Worm (Caenorhabditis elegans) whole organism, early embryonic: ENCODE data around the gene txt-5.

Source experiments
- B0310.2 ChIP-seq: sonication (generic microtip); optimal IDR thresholded peaks from 2 replicates; lab custom pipeline; 2016; ENCODE audit warnings: mild to moderate bottlenecking, missing genetic modification characterization, missing compliant biosample characterization
- F13C5.2 ChIP-seq: sonication (generic microtip); optimal IDR thresholded peaks from 2 replicates; lab custom pipeline; 2017; ENCODE audit warnings: mild to moderate bottlenecking, missing genetic modification characterization, inconsistent platforms, missing compliant biosample characterization
- aly-1 ChIP-seq: sonication (generic microtip); optimal IDR thresholded peaks from 2 replicates; lab custom pipeline; 2016; ENCODE audit warnings: missing genetic modification characterization, missing compliant biosample characterization
- ama-1 ChIP-seq: fragments of 150-350 bp; optimal IDR thresholded peaks from 2 replicates; lab custom pipeline; 2014
- ceh-13 ChIP-seq: fragments of 200-800 bp; sonication (Bioruptor generic); optimal IDR thresholded peaks from 2 replicates; lab custom pipeline; 2018; ENCODE audit warnings: mild to moderate bottlenecking, missing genetic modification characterization, missing compliant biosample characterization
- ceh-36 ChIP-seq: sonication (generic microtip); optimal IDR thresholded peaks from 2 replicates; lab custom pipeline; 2016; ENCODE audit warnings: missing genetic modification characterization, inconsistent platforms, missing compliant biosample characterization
- ets-7 ChIP-seq: sonication (generic microtip); optimal IDR thresholded peaks from 2 replicates; lab custom pipeline; 2016; ENCODE audit warnings: missing genotype, missing genetic modification characterization, missing compliant biosample characterization
- flt-1 ChIP-seq: fragments of 200-800 bp; sonication (Bioruptor generic); IDR thresholded peaks from 2 replicates; pipeline ENCODE4 v1.3.6; 2022; ENCODE audit warnings: missing genetic modification characterization, missing compliant biosample characterization
- hmbx-1 ChIP-seq: sonication (generic microtip); optimal IDR thresholded peaks from 2 replicates; lab custom pipeline; 2016; ENCODE audit warnings: mild to moderate bottlenecking, missing genetic modification characterization, missing compliant biosample characterization
- hmg-4 ChIP-seq: fragments of 200-800 bp; sonication (Bioruptor generic); optimal IDR thresholded peaks from 2 replicates; lab custom pipeline; 2018; ENCODE audit warnings: mild to moderate bottlenecking, missing genetic modification characterization, missing compliant biosample characterization
- hnd-1 ChIP-seq: sonication (generic microtip); optimal IDR thresholded peaks from 2 replicates; lab custom pipeline; 2016; ENCODE audit warnings: missing genetic modification characterization, missing compliant biosample characterization
- pes-1 ChIP-seq: fragments of 200-800 bp; sonication (Bioruptor generic); IDR thresholded peaks from 2 replicates; pipeline ENCODE4 v1.3.6; 2022; ENCODE audit warnings: missing genetic modification reagents, missing genetic modification characterization, missing compliant biosample characterization
- scrt-1 ChIP-seq: fragments of 200-800 bp; sonication (Bioruptor generic); IDR thresholded peaks from 2 replicates; pipeline ENCODE4 v1.3.6; 2022; ENCODE audit warnings: missing genetic modification characterization, missing compliant biosample characterization
- sea-1 ChIP-seq: fragments of 200-800 bp; sonication (Bioruptor generic); conservative IDR thresholded peaks from 2 replicates; pipeline ENCODE4 v1.3.6; 2022; ENCODE audit warnings: missing genetic modification characterization, missing compliant biosample characterization
- tbx-11 ChIP-seq: fragments of 200-800 bp; sonication (Bioruptor generic); IDR thresholded peaks from 2 replicates; pipeline ENCODE4 v1.3.6; 2022; ENCODE audit warnings: missing genetic modification characterization, missing compliant biosample characterization
- tbx-37 ChIP-seq: fragments of 200-800 bp; sonication (Bioruptor generic); conservative IDR thresholded peaks from 2 replicates; pipeline ENCODE4 v1.3.6; 2022; ENCODE audit warnings: missing genetic modification reagents, missing genetic modification characterization, missing compliant biosample characterization
- tra-4 ChIP-seq: sonication (generic microtip); optimal IDR thresholded peaks from 2 replicates; lab custom pipeline; 2017; ENCODE audit warnings: missing genetic modification characterization, missing compliant biosample characterization

Gene txt-5

ce11 chrV:7836911-7837310 lies at the start of gene txt-5:
txt-5 (minus strand) TSS chrV:7837134.
- TF ChIP-seq ceh-36 (tag; lab: Kevin White, UChicago) (no peak), ama-1 (lab: Kevin White, UChicago) (no peak), F13C5.2 (no peak), flt-1 (GFP tag; lab: Robert Waterston, UW) (no peak), sea-1 (no peak), tbx-11 (GFP tag; lab: Robert Waterston, UW) (no peak), ets-7 (tag; lab: Kevin White, UChicago) (no peak), ceh-13 (GFP tag; lab: Kevin White, UChicago) (no peak)

DNA sequence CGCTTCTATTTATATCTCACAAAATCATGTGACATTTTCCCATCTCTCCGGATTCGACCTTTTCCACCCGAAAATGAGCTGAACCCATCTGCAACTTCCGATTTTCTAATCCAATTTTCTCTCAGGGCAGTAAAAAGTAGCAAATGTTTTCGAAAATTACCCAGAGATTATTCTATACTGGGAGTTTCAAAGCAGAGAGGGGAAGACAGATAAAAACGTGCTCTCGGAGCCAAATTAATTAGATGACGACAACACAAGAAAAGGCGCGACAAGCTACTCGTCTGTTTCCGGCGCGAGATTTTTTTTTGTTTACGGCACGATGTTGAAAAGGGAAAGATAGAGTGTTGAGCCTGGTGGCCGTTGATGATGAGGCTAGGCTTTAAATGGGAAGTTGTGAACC lies 47.5 kb upstream of the txt-5 start:
- TF ChIP-seq ceh-36 (tag; lab: Kevin White, UChicago) (no peak), B0310.2 (no peak), ceh-13 (GFP tag; lab: Kevin White, UChicago) (no peak), tbx-11 (GFP tag; lab: Robert Waterston, UW) (no peak), hmg-4 (no peak), sea-1 (no peak), hmbx-1 (tag; lab: Kevin White, UChicago) (no peak), tra-4 (no peak), tbx-37 (GFP tag; lab: Robert Waterston, UW) (no peak), flt-1 (GFP tag; lab: Robert Waterston, UW) (no peak), hnd-1 (no peak), ama-1 (lab: Kevin White, UChicago) (no peak), ets-7 (tag; lab: Kevin White, UChicago) (no peak), scrt-1 (GFP tag; lab: Robert Waterston, UW) (no peak), F13C5.2 (no peak), pes-1 (GFP tag; lab: Robert Waterston, UW) (no peak), aly-1 (tag; lab: Kevin White, UChicago) (no peak)

ce11 chrV:7878411-7878964 lies 41.6 kb upstream of the txt-5 start, which contains the start of gene F40A3.2:
F40A3.2 (plus strand) TSS chrV:7878914.
- TF ChIP-seq sea-1 = no peak
- TF ChIP-seq ets-7 (tag; lab: Kevin White, UChicago) = no peak
- no peak for TF ChIP-seq hnd-1
- no peak for TF ChIP-seq ceh-36 (tag; lab: Kevin White, UChicago)
- no peak for TF ChIP-seq F13C5.2
- TF ChIP-seq B0310.2 = no peak

DNA sequence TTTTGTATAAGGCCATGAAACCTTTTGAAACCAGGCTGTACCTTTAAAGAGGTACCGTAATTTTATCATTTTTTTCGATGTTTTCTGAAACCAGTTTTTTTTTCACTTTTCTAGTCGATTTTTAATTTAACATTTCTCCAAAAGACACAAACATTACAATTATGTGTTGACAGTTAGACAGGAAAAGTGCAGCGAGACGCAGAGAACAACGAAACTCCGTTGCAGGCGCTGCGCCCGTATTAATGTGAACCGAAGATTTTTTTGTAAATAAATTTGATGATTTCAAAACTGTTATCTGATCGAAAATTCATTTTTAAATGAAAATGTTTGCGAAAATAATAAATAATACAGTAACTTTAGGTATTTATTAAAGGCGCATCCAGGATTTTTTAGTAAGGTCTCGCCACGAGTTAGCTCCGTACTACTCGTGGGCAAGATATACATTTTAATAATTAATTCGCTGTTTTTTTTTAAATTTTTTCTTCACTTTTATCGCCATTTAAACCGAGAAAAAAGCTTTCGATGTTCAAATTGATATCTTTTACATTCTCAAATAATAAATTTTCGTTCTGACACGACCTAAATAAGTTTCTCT lies 40.0 kb upstream of the txt-5 start, which contains the start of gene F40A3.3:
TSS of gene F40A3.3 (plus strand) at position 564 of the 595 bp plus-strand sequence.
- TF ChIP-seq ceh-36 (tag; lab: Kevin White, UChicago) (no peak), ama-1 (lab: Kevin White, UChicago) (no peak), ceh-13 (GFP tag; lab: Kevin White, UChicago) (no peak), hmbx-1 (tag; lab: Kevin White, UChicago) (no peak)

ce11 chrV:7875456-7875855 lies 38.5 kb upstream of the txt-5 start, which contains the start of gene F40A3.4:
F40A3.4 (plus strand) TSS chrV:7875756.
- TF ChIP-seq ama-1 (lab: Kevin White, UChicago) (no peak), flt-1 (GFP tag; lab: Robert Waterston, UW) (no peak), B0310.2 (no peak), pes-1 (GFP tag; lab: Robert Waterston, UW) (no peak), hmbx-1 (tag; lab: Kevin White, UChicago) (no peak), ceh-36 (tag; lab: Kevin White, UChicago) (no peak)

DNA sequence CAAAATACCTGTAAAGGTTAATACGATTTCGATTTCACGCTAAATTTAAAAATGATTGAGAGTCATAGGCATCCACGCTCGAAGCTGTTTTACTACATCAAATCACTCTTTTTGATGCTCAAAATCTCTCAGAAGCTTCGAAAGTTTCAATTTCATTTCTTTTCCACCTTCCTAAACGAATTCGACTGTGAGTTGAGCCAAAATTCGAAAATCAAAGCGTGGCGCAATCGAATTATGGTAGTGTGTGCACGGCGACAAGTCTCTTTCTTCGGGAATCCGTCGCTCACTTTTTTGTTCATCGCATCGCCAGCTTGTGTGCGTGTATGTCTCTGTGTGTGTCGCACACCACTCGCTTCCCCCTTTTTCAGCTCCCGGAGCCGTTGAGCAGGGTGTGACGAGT lies 36.0 kb upstream of the txt-5 start:
- no peak for TF ChIP-seq ceh-13 (GFP tag; lab: Kevin White, UChicago)

- no peak for TF ChIP-seq hnd-1
- TF ChIP-seq ceh-13 (GFP tag; lab: Kevin White, UChicago) = no peak
- TF ChIP-seq pes-1 (GFP tag; lab: Robert Waterston, UW) = no peak
- no peak for TF ChIP-seq hmbx-1 (tag; lab: Kevin White, UChicago)
- TF ChIP-seq F13C5.2 = no peak
- TF ChIP-seq aly-1 (tag; lab: Kevin White, UChicago) = no peak
- no peak for TF ChIP-seq B0310.2
- TF ChIP-seq sea-1 = no peak
- TF ChIP-seq ceh-36 (tag; lab: Kevin White, UChicago) = no peak
- TF ChIP-seq tbx-37 (GFP tag; lab: Robert Waterston, UW) = no peak
- no peak for TF ChIP-seq flt-1 (GFP tag; lab: Robert Waterston, UW)
- no peak for TF ChIP-seq tra-4
- TF ChIP-seq tbx-11 (GFP tag; lab: Robert Waterston, UW) = no peak
- no peak for TF ChIP-seq scrt-1 (GFP tag; lab: Robert Waterston, UW)
- no peak for TF ChIP-seq ets-7 (tag; lab: Kevin White, UChicago)
- TF ChIP-seq hmg-4 = no peak
- TF ChIP-seq ama-1 (lab: Kevin White, UChicago) = no peak
These were observed 33.8 kb upstream of the txt-5 start, which contains the start of gene nipi-4 for ce11 chrV:7870707-7871106. nipi-4 (minus strand) TSS chrV:7870807.

DNA sequence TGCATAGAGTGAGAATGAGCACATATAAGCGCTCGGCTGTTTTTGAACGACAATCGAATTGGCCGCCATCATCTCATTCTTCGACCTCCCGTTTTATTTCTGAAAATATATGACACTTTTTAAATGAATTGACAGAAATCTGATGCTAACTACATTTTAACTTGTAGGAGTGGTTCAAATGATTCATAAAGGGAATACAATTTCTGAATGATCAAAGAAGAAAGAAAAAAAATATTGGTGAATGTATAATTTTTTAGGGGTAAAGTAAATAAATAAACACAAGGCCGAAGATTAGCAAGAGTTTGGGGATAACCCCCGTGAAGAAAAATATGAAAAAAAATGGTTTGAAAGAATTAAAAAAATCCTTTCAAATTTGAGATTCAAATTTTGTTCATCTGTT lies 27.7 kb upstream of the txt-5 start, which contains the start of gene C37C3.11:
TSS of gene C37C3.11 (minus strand) at position 101 of the 400 bp plus-strand sequence.
- no peak for TF ChIP-seq ama-1 (lab: Kevin White, UChicago)
- TF ChIP-seq sea-1 = no peak
- TF ChIP-seq scrt-1 (GFP tag; lab: Robert Waterston, UW) = no peak
- no peak for TF ChIP-seq hmg-4
- no peak for TF ChIP-seq flt-1 (GFP tag; lab: Robert Waterston, UW)
- no peak for TF ChIP-seq ets-7 (tag; lab: Kevin White, UChicago)
- no peak for TF ChIP-seq tbx-37 (GFP tag; lab: Robert Waterston, UW)
- TF ChIP-seq pes-1 (GFP tag; lab: Robert Waterston, UW) = no peak
- TF ChIP-seq ceh-13 (GFP tag; lab: Kevin White, UChicago) = no peak
- no peak for TF ChIP-seq hmbx-1 (tag; lab: Kevin White, UChicago)
- TF ChIP-seq B0310.2 = no peak
- TF ChIP-seq hnd-1 = no peak
- no peak for TF ChIP-seq F13C5.2
- TF ChIP-seq tbx-11 (GFP tag; lab: Robert Waterston, UW) = no peak
- no peak for TF ChIP-seq ceh-36 (tag; lab: Kevin White, UChicago)
- no peak for TF ChIP-seq tra-4
- no peak for TF ChIP-seq aly-1 (tag; lab: Kevin White, UChicago)
